Worm (Caenorhabditis elegans): ENCODE data around the gene C34D10.5.

DNA sequence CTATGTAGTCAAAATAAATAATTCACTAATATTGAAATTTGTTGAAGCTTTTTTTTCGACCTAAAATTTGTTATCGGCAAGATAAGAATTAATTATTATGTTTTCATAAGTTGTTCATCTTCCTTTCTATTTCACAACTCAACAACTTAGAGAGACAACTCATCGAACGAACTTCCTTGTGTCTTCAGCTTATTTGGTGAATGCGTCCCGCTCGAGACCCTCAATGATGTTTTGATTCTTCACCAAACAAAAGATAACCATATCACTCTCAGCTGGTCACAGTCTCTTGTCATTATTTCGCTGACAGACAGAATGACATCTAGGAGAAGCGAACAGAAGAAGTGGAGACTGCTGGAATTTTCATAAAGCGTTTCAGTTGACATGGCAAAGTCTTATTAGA, 33.1 kb upstream of the C34D10.5 start:
- TF ChIP-seq cebp-2 (GFP tag; IDR thresholded peaks at IDR 0.05) (no peak), ets-4 (GFP tag; optimal IDR thresholded peaks at IDR 0.05) (no peak), F52B5.7 (tag; optimal IDR thresholded peaks at IDR 0.05) (no peak), xnd-1 (tag; optimal IDR thresholded peaks at IDR 0.05) (no peak), akir-1 (GFP tag; optimal IDR thresholded peaks at IDR 0.05) (no peak), atf-7 (tag; optimal IDR thresholded peaks at IDR 0.05) (no peak), unc-62 (GFP tag; optimal IDR thresholded peaks at IDR 0.05) (no peak)
